Worm (Caenorhabditis elegans): ENCODE results near the gene C49F8.15.

Gene C49F8.15

ce11 chrX:13356469-13356868 lies 5.9 kb downstream of the C49F8.15 start:
- peak; percentile 38 for TF ChIP-seq nhr-77 (tag; optimal IDR thresholded peaks at IDR 0.05)
- TF ChIP-seq egl-27 (tag; optimal IDR thresholded peaks at IDR 0.05): peak; percentile 47 to 68
- TF ChIP-seq jun-1 (tag; optimal IDR thresholded peaks at IDR 0.05): peak; percentile 72
- peak; percentile 69 for TF ChIP-seq rnt-1 (tag; optimal IDR thresholded peaks at IDR 0.05)
- TF ChIP-seq zag-1 (tag; optimal IDR thresholded peaks at IDR 0.05): no peak
- TF ChIP-seq nhr-28 (tag; optimal IDR thresholded peaks at IDR 0.05): no peak
- peak; percentile 77 for TF ChIP-seq elt-2 (tag; optimal IDR thresholded peaks at IDR 0.05)
- TF ChIP-seq lin-14 (GFP tag; optimal IDR thresholded peaks at IDR 0.05): peak; percentile 94
- TF ChIP-seq lin-35 (GFP tag; optimal IDR thresholded peaks at IDR 0.05): peak in 1 of 2 experiments; percentile 79
- TF ChIP-seq mdl-1 (tag; optimal IDR thresholded peaks at IDR 0.05): peak in 1 of 2 experiments; percentile 80
- peak; percentile 23 for TF ChIP-seq skn-1 (tag; optimal IDR thresholded peaks at IDR 0.05)
- TF ChIP-seq ceh-63 (GFP tag; optimal IDR thresholded peaks at IDR 0.05): no peak
- peak; percentile 92 for TF ChIP-seq blmp-1 (tag; optimal IDR thresholded peaks at IDR 0.05)
- TF ChIP-seq nhr-85 (tag): peak; percentile 99
- no peak for TF ChIP-seq ceh-8 (GFP tag; optimal IDR thresholded peaks at IDR 0.05)
- peak; percentile 88 for TF ChIP-seq tbx-2 (tag; optimal IDR thresholded peaks at IDR 0.05)
- peak; percentile 62 for TF ChIP-seq mep-1 (tag; optimal IDR thresholded peaks at IDR 0.05)
- peak; percentile 45 for TF ChIP-seq mef-2 (tag; optimal IDR thresholded peaks at IDR 0.05)
- peak; percentile 95 for TF ChIP-seq nhr-20 (tag; optimal IDR thresholded peaks at IDR 0.05)
- TF ChIP-seq swsn-7 (tag; optimal IDR thresholded peaks at IDR 0.05): peak; percentile 18
- TF ChIP-seq ceh-90 (tag; optimal IDR thresholded peaks at IDR 0.05): no peak
- TF ChIP-seq nhr-90 (tag; optimal IDR thresholded peaks at IDR 0.05; ENCODE audit: poor library complexity): peak; percentile 75
- peak; percentile 39 for TF ChIP-seq pag-3 (tag; optimal IDR thresholded peaks at IDR 0.05; ENCODE audit: borderline replicate concordance, insufficient read depth)
- TF ChIP-seq xbp-1 (tag; optimal IDR thresholded peaks at IDR 0.05): peak; percentile 4
- TF ChIP-seq grh-1 (GFP tag; IDR thresholded peaks at IDR 0.05): peak; percentile 71
- TF ChIP-seq elt-3 (tag; optimal IDR thresholded peaks at IDR 0.05): peak in 4 of 6 experiments; percentile 2 to 91 (median 64)
- peak; percentile 38 for TF ChIP-seq lin-13 (GFP tag; optimal IDR thresholded peaks at IDR 0.05)
- peak; percentile 58 for TF ChIP-seq lin-39 (tag; optimal IDR thresholded peaks at IDR 0.05)
- TF ChIP-seq Y116A8C.19 (tag; optimal IDR thresholded peaks at IDR 0.05; ENCODE audit: borderline replicate concordance): no peak
- TF ChIP-seq sox-4 (tag; optimal IDR thresholded peaks at IDR 0.05): peak; percentile 7
- peak in 1 of 3 experiments; percentile 4 for TF ChIP-seq ceh-82 (tag; optimal IDR thresholded peaks at IDR 0.05)
- TF ChIP-seq pqm-1 (tag; optimal IDR thresholded peaks at IDR 0.05): no peak
- TF ChIP-seq irx-1 (tag; optimal IDR thresholded peaks at IDR 0.05): peak; percentile 10
- TF ChIP-seq tlp-1 (tag; optimal IDR thresholded peaks at IDR 0.05): no peak
- no peak for TF ChIP-seq egl-13 (tag; optimal IDR thresholded peaks at IDR 0.05)
- peak; percentile 23 for TF ChIP-seq C16A3.4 (tag; optimal IDR thresholded peaks at IDR 0.05)
- peak; percentile 61 for TF ChIP-seq nhr-47 (tag; optimal IDR thresholded peaks at IDR 0.05)
- peak in 1 of 2 experiments; percentile 10 for TF ChIP-seq efl-1 (optimal IDR thresholded peaks at IDR 0.05)
- no peak for TF ChIP-seq efl-1 (GFP tag; optimal IDR thresholded peaks at IDR 0.05 in 1 of 2)
- TF ChIP-seq nhr-71 (tag; optimal IDR thresholded peaks at IDR 0.05): peak; percentile 93
- peak; percentile 80 for TF ChIP-seq snu-23 (GFP tag; optimal IDR thresholded peaks at IDR 0.05)
- peak; percentile 18 to 50 for TF ChIP-seq lsy-2 (tag; optimal IDR thresholded peaks at IDR 0.05)
- peak; percentile 91 for TF ChIP-seq nhr-19 (GFP tag; conservative IDR thresholded peaks at IDR 0.05)
- TF ChIP-seq nhr-11 (tag; optimal IDR thresholded peaks at IDR 0.05): peak; percentile 20
- no peak for TF ChIP-seq fkh-4 (tag; optimal IDR thresholded peaks at IDR 0.05; ENCODE audit: borderline replicate concordance)
